Worm (Caenorhabditis elegans) whole organism, L2 larva: ENCODE measurements around the gene srj-45.

Source experiments
- ama-1 ChIP-seq: fragments of 150-350 bp; optimal IDR thresholded peaks from 2 replicates; lab custom pipeline; 2018; ENCODE audit warnings: inconsistent platforms
- ceh-82 ChIP-seq: fragments of 150-350 bp; optimal IDR thresholded peaks from 2 replicates; lab custom pipeline; 2014; ENCODE audit warnings: missing biosample characterization, missing genetic modification characterization
- elt-1 ChIP-seq: fragments of 150-350 bp; optimal IDR thresholded peaks from 2 replicates; lab custom pipeline; 2014; ENCODE audit warnings: missing biosample characterization, missing genetic modification characterization
- fos-1 ChIP-seq: fragments of 150-350 bp; optimal IDR thresholded peaks from 2 replicates; lab custom pipeline; 2014; ENCODE audit warnings: missing biosample characterization, missing genetic modification characterization
- lsy-2 ChIP-seq, 2 experiments: fragments of 150-350 bp in 1 of 2; sonication (generic microtip) in 1 of 2; optimal IDR thresholded peaks; 2 replicates each; lab custom pipeline; 2014 to 2017; ENCODE audit warnings: missing biosample characterization in 2 of 2, missing genetic modification characterization in 2 of 2
- nhr-23 ChIP-seq: fragments of 150-350 bp; optimal IDR thresholded peaks from 2 replicates; lab custom pipeline; 2014; ENCODE audit warnings: missing biosample characterization, missing genetic modification reagents, missing genetic modification characterization
- peb-1 ChIP-seq: fragments of 150-350 bp; optimal IDR thresholded peaks from 2 replicates; lab custom pipeline; 2014; ENCODE audit warnings: missing biosample characterization, missing genetic modification characterization
- skn-1 ChIP-seq: sonication (generic microtip); optimal IDR thresholded peaks from 2 replicates; lab custom pipeline; 2017; ENCODE audit warnings: missing biosample characterization, missing genetic modification characterization
- snpc-4 ChIP-seq: fragments of 150-350 bp; optimal IDR thresholded peaks from 2 replicates; lab custom pipeline; 2014; ENCODE audit warnings: missing biosample characterization, missing genetic modification characterization
- unc-62 ChIP-seq: fragments of 150-350 bp; optimal IDR thresholded peaks from 2 replicates; lab custom pipeline; 2014; ENCODE audit warnings: missing biosample characterization, missing genetic modification reagents, missing genetic modification characterization
- zag-1 ChIP-seq: fragments of 150-350 bp; optimal IDR thresholded peaks from 2 replicates; lab custom pipeline; 2014; ENCODE audit warnings: missing biosample characterization, missing genetic modification characterization
- ztf-11 ChIP-seq: sonication (generic microtip); optimal IDR thresholded peaks from 2 replicates; lab custom pipeline; 2017; ENCODE audit warnings: missing biosample characterization, missing genetic modification characterization
- ztf-4 ChIP-seq: fragments of 150-350 bp; optimal IDR thresholded peaks from 2 replicates; lab custom pipeline; 2014; ENCODE audit warnings: missing biosample characterization, missing genetic modification characterization

DNA sequence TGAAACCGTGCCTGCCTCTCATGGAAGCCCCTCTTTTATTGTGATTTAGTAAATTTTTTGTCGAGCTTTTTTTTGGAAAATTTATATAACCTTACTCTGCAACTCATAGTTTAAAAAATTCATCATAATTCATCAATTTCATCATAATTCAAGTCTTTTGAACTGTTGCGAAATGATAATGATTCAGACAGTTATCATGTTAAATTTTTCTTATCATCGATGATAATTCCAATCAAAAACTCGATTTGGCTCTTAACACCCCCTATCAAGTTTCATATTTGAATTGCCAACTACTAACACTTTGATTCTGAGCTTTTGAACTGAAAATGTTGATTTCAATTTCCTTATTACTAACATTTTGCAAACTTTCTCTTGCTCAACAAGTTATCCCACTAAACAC is 26.2 kb downstream of the srj-45 start, which contains the start of gene F54E2.1:
- TF ChIP-seq elt-1 (tag; lab: Kevin White, UChicago) (no peak), lsy-2 (tag; optimal IDR thresholded peaks at IDR 0.05; lab: Kevin White, UChicago) (no peak), ztf-11 (tag; lab: Kevin White, UChicago) (no peak), ztf-4 (tag; lab: Kevin White, UChicago) (no peak), unc-62 (GFP tag; lab: Kevin White, UChicago) (no peak), peb-1 (tag; lab: Kevin White, UChicago) (no peak), zag-1 (tag; lab: Kevin White, UChicago) (no peak), skn-1 (no peak), nhr-23 (tag; lab: Kevin White, UChicago) (no peak), snpc-4 (tag; lab: Kevin White, UChicago) (no peak), ceh-82 (tag; lab: Kevin White, UChicago) (no peak), fos-1 (tag; lab: Kevin White, UChicago) (peak; percentile 100), ama-1 (lab: Kevin White, UChicago) (no peak)
